Fruit fly (Drosophila melanogaster) whole organism, embryonic: ENCODE measurements around the gene Cdc7.
A peak's percentile ranks its signal among the peaks of the same experiment; 100 is the strongest.

ENCODE experiments used
- B-H1 ChIP-seq: fragments of 200-800 bp; sonication (Bioruptor generic); IDR thresholded peaks from 3 replicates; pipeline ENCODE4 v1.3.6; 2022; ENCODE audit warnings: missing biosample characterization, missing genetic modification characterization
- BEAF-32 ChIP-seq: fragments of 200-800 bp; sonication (Bioruptor generic); optimal IDR thresholded peaks from 3 replicates; lab custom pipeline; 2017; ENCODE audit warnings: missing biosample characterization, missing genetic modification characterization, mild to moderate bottlenecking, moderate library complexity, missing genetic modification reagents
- CG1024 ChIP-seq: fragments of 200-800 bp; sonication (Bioruptor generic); IDR thresholded peaks from 2 replicates; pipeline ENCODE4 v1.3.6; 2022; ENCODE audit warnings: missing biosample characterization, missing genetic modification characterization
- CG11247 ChIP-seq: fragments of 200-800 bp; sonication (Bioruptor generic); IDR thresholded peaks from 2 replicates; pipeline ENCODE4 v1.3.6; 2022; ENCODE audit warnings: missing biosample characterization, missing genetic modification characterization
- CG12744 ChIP-seq: fragments of 200-800 bp; sonication (Bioruptor generic); optimal IDR thresholded peaks from 2 replicates; lab custom pipeline; 2016; ENCODE audit warnings: missing biosample characterization, missing genetic modification characterization
- CG12769 ChIP-seq: fragments of 200-800 bp; sonication (Bioruptor generic); optimal IDR thresholded peaks from 2 replicates; lab custom pipeline; 2019; ENCODE audit warnings: missing biosample characterization, mild to moderate bottlenecking, missing genetic modification characterization, moderate library complexity
- CG15514 ChIP-seq: fragments of 200-800 bp; sonication (Bioruptor generic); optimal IDR thresholded peaks from 3 replicates; lab custom pipeline; 2017; ENCODE audit warnings: missing biosample characterization, missing genetic modification characterization, mild to moderate bottlenecking, moderate library complexity, missing genetic modification reagents
- CG1647 ChIP-seq: fragments of 200-800 bp; sonication (Bioruptor generic); optimal IDR thresholded peaks from 3 replicates; lab custom pipeline; 2016; ENCODE audit warnings: missing biosample characterization, missing genetic modification characterization
- CG17361 ChIP-seq: fragments of 200-800 bp; sonication (Bioruptor generic); IDR thresholded peaks from 3 replicates; pipeline ENCODE4 v1.3.6; 2022; ENCODE audit warnings: missing biosample characterization, missing genetic modification characterization
- CG17568 ChIP-seq: fragments of 200-800 bp; sonication (Bioruptor generic); optimal IDR thresholded peaks from 2 replicates; lab custom pipeline; 2018; ENCODE audit warnings: missing biosample characterization, mild to moderate bottlenecking, missing genetic modification characterization, moderate library complexity
- CG17912 ChIP-seq: fragments of 200-800 bp; sonication (Bioruptor generic); optimal IDR thresholded peaks from 2 replicates; lab custom pipeline; 2018; ENCODE audit warnings: missing biosample characterization, mild to moderate bottlenecking, missing genetic modification characterization
- CG18011 ChIP-seq: fragments of 200-800 bp; sonication (Bioruptor generic); optimal IDR thresholded peaks from 2 replicates; lab custom pipeline; 2017; ENCODE audit warnings: missing biosample characterization, missing genetic modification characterization, mild to moderate bottlenecking, moderate library complexity, missing genotype
- CG2116 ChIP-seq: fragments of 200-800 bp; sonication (Bioruptor generic); optimal IDR thresholded peaks from 3 replicates; lab custom pipeline; 2018; ENCODE audit warnings: missing biosample characterization, mild to moderate bottlenecking, missing genetic modification characterization
- CG4707 ChIP-seq: fragments of 200-800 bp; sonication (Bioruptor generic); optimal IDR thresholded peaks from 2 replicates; lab custom pipeline; 2018; ENCODE audit warnings: missing biosample characterization, mild to moderate bottlenecking, missing genetic modification characterization, moderate library complexity
- CG7786 ChIP-seq: fragments of 200-800 bp; sonication (Bioruptor generic); optimal IDR thresholded peaks from 2 replicates; lab custom pipeline; 2016; ENCODE audit warnings: missing biosample characterization, missing genetic modification characterization
- CG7928 ChIP-seq: fragments of 200-800 bp; sonication (Bioruptor generic); optimal IDR thresholded peaks from 2 replicates; lab custom pipeline; 2017; ENCODE audit warnings: missing biosample characterization, mild to moderate bottlenecking, missing genetic modification characterization
- CG7987 ChIP-seq: fragments of 200-800 bp; sonication (Bioruptor generic); optimal IDR thresholded peaks from 2 replicates; lab custom pipeline; 2018; ENCODE audit warnings: missing biosample characterization, mild to moderate bottlenecking, missing genetic modification characterization, moderate library complexity
- CG8089 ChIP-seq: fragments of 200-800 bp; sonication (Bioruptor generic); optimal IDR thresholded peaks from 3 replicates; lab custom pipeline; 2016; ENCODE audit warnings: missing biosample characterization, missing genetic modification characterization
- CG8478 ChIP-seq: fragments of >200 bp; optimal IDR thresholded peaks from 2 replicates; lab custom pipeline; 2018
- CG9817 ChIP-seq: fragments of 200-800 bp; sonication (Bioruptor generic); optimal IDR thresholded peaks from 2 replicates; lab custom pipeline; 2018; ENCODE audit warnings: missing biosample characterization, mild to moderate bottlenecking, missing genetic modification characterization, moderate library complexity
- Dip3 ChIP-seq: fragments of 200-800 bp; sonication (Bioruptor generic); optimal IDR thresholded peaks from 3 replicates; lab custom pipeline; 2016; ENCODE audit warnings: missing biosample characterization, missing genetic modification characterization
- Hr78 ChIP-seq, 2 experiments: fragments of 200-800 bp in 1 of 2; fragments of >200 bp in 1 of 2; sonication (Bioruptor generic) in 1 of 2; optimal IDR thresholded peaks; 2 replicates each; lab custom pipeline; 2017 to 2019; ENCODE audit warnings: missing biosample characterization in 2 of 2, missing genetic modification characterization in 2 of 2, mild to moderate bottlenecking in 1 of 2, moderate library complexity in 1 of 2
- Hsf ChIP-seq: fragments of 200-800 bp; sonication (Bioruptor generic); optimal IDR thresholded peaks from 3 replicates; lab custom pipeline; 2016; ENCODE audit warnings: missing biosample characterization, missing genetic modification characterization
- MBD-R2 ChIP-seq: fragments of 200-800 bp; sonication (Bioruptor generic); IDR thresholded peaks from 2 replicates; pipeline ENCODE4 v1.3.6; 2022; ENCODE audit warnings: missing biosample characterization, missing genetic modification characterization
- MTF-1 ChIP-seq: fragments of 200-800 bp; sonication (Bioruptor generic); optimal IDR thresholded peaks from 2 replicates; lab custom pipeline; 2018; ENCODE audit warnings: missing biosample characterization, mild to moderate bottlenecking, missing genetic modification characterization, borderline replicate concordance
- Mad ChIP-seq: fragments of 200-800 bp; sonication (Bioruptor generic); optimal IDR thresholded peaks from 2 replicates; lab custom pipeline; 2016; ENCODE audit warnings: missing biosample characterization, missing genetic modification characterization
- NC2α ChIP-seq: fragments of 200-800 bp; sonication (Bioruptor generic); optimal IDR thresholded peaks from 2 replicates; lab custom pipeline; 2016; ENCODE audit warnings: missing biosample characterization, missing genetic modification characterization
- NfI ChIP-seq: fragments of 200-800 bp; sonication (Bioruptor generic); optimal IDR thresholded peaks from 3 replicates; lab custom pipeline; 2018; ENCODE audit warnings: missing biosample characterization, mild to moderate bottlenecking, missing genetic modification characterization, moderate library complexity
- Poxn ChIP-seq: fragments of 200-800 bp; sonication (Bioruptor generic); IDR thresholded peaks from 2 replicates; pipeline ENCODE4 v1.3.6; 2022; ENCODE audit warnings: missing biosample characterization, missing genetic modification characterization
- Ravus ChIP-seq: fragments of 200-800 bp; sonication (Bioruptor generic); IDR thresholded peaks from 2 replicates; pipeline ENCODE4 v1.3.6; 2022; ENCODE audit warnings: missing biosample characterization, missing genetic modification characterization
- Side ChIP-seq: fragments of 200-800 bp; sonication (Bioruptor generic); optimal IDR thresholded peaks from 2 replicates; lab custom pipeline; 2016; ENCODE audit warnings: missing biosample characterization, missing genetic modification characterization
- Ssrp ChIP-seq: fragments of 200-800 bp; sonication (Bioruptor generic); optimal IDR thresholded peaks from 2 replicates; lab custom pipeline; 2018; ENCODE audit warnings: missing biosample characterization, mild to moderate bottlenecking, missing genetic modification characterization, moderate library complexity
- Stat92E ChIP-seq, 3 experiments: fragments of >200 bp in 2 of 3; fragments of 200-800 bp in 1 of 3; sonication (Bioruptor generic) in 1 of 3; optimal IDR thresholded peaks; 2 replicates each; lab custom pipeline; 2017 to 2019; ENCODE audit warnings: missing biosample characterization in 3 of 3, missing genetic modification characterization in 3 of 3, mild to moderate bottlenecking in 1 of 3, moderate library complexity in 1 of 3
- bsh ChIP-seq, 2 experiments: fragments of 200-800 bp; sonication (Bioruptor generic); optimal IDR thresholded peaks; 2 replicates each; lab custom pipeline; 2017 to 2018; ENCODE audit warnings: mild to moderate bottlenecking in 2 of 2, missing biosample characterization in 2 of 2, missing genetic modification characterization in 2 of 2, moderate library complexity in 1 of 2
- cad ChIP-seq: fragments of >200 bp; optimal IDR thresholded peaks from 2 replicates; lab custom pipeline; 2017; ENCODE audit warnings: missing biosample characterization, missing genetic modification characterization
- chm ChIP-seq: fragments of 200-800 bp; sonication (Bioruptor generic); IDR thresholded peaks from 2 replicates; pipeline ENCODE4 v1.3.6; 2022; ENCODE audit warnings: missing biosample characterization, missing genetic modification characterization
- dimm ChIP-seq: fragments of 200-800 bp; sonication (Bioruptor generic); IDR thresholded peaks from 2 replicates; pipeline ENCODE4 v1.3.6; 2022; ENCODE audit warnings: missing biosample characterization, missing genetic modification characterization
- disco-r ChIP-seq: fragments of 200-800 bp; sonication (Bioruptor generic); optimal IDR thresholded peaks from 2 replicates; lab custom pipeline; 2016; ENCODE audit warnings: missing biosample characterization, missing genetic modification characterization
- dm ChIP-seq: fragments of 200-800 bp; sonication (Bioruptor generic); optimal IDR thresholded peaks from 3 replicates; lab custom pipeline; 2016; ENCODE audit warnings: missing biosample characterization, missing genetic modification characterization
- ems ChIP-seq: fragments of 200-800 bp; sonication (Bioruptor generic); optimal IDR thresholded peaks from 3 replicates; lab custom pipeline; 2016; ENCODE audit warnings: missing biosample characterization, missing genetic modification characterization
- hb ChIP-seq: fragments of 200-800 bp; sonication (Bioruptor generic); IDR thresholded peaks from 3 replicates; pipeline ENCODE4 v1.3.6; 2022; ENCODE audit warnings: missing biosample characterization, missing genetic modification characterization; ENCODE audit not compliant: partially characterized antibody
- hbn ChIP-seq: fragments of 200-800 bp; sonication (Bioruptor generic); IDR thresholded peaks from 2 replicates; pipeline ENCODE4 v1.3.6; 2022; ENCODE audit warnings: missing biosample characterization, missing genetic modification characterization; ENCODE audit not compliant: partially characterized antibody
- jumu ChIP-seq: fragments of 200-800 bp; sonication (Bioruptor generic); optimal IDR thresholded peaks from 3 replicates; lab custom pipeline; 2016; ENCODE audit warnings: missing biosample characterization, missing genetic modification characterization
- nerfin-1 ChIP-seq: fragments of 200-800 bp; sonication (Bioruptor generic); optimal IDR thresholded peaks from 3 replicates; lab custom pipeline; 2019; ENCODE audit warnings: missing biosample characterization, mild to moderate bottlenecking, missing genetic modification characterization, moderate library complexity
- sens ChIP-seq: fragments of 200-800 bp; sonication (Bioruptor generic); peaks from one replicate; lab custom pipeline; 2016; ENCODE audit warnings: missing biosample characterization, missing genetic modification characterization
- sens-2 ChIP-seq: fragments of 200-800 bp; sonication (Bioruptor generic); IDR thresholded peaks from 2 replicates; pipeline ENCODE4 v1.3.6; 2022; ENCODE audit warnings: missing biosample characterization, missing genetic modification characterization
- trh ChIP-seq: fragments of 200-800 bp; sonication (Bioruptor generic); optimal IDR thresholded peaks from 2 replicates; lab custom pipeline; 2016; ENCODE audit warnings: missing biosample characterization, missing genetic modification characterization
- unpg ChIP-seq: fragments of 200-800 bp; sonication (Bioruptor generic); optimal IDR thresholded peaks from 3 replicates; lab custom pipeline; 2018; ENCODE audit warnings: missing biosample characterization, mild to moderate bottlenecking, missing genetic modification characterization, moderate library complexity
- z ChIP-seq: fragments of 200-800 bp; sonication (Bioruptor generic); IDR thresholded peaks from 3 replicates; pipeline ENCODE4 v1.3.6; 2022; ENCODE audit warnings: missing biosample characterization, missing genetic modification characterization

The Cdc7 gene

DNA sequence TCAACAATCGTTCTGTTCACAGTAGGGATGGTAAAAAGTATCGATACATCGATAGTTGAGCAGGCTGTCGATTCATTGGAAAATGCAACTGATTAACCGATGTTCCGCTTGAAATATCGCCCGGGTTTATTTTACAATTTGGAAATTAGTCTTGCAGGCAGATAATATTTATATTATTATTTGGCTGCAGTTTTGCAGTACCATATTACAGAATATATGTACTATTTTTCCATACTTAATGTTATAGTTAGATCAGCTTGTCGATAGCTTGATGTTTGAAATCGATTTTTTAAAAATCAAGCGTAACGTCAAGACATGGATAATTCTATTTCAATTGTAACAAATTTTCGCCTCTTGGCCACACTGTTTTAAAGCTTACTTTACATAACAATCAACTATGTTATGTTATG lies 40.6 kb downstream of the Cdc7 start, which contains the start of gene CG14442 (continued):
- TF ChIP-seq CG7928 (GFP tag; lab: Kevin White, UChicago): no peak
- no peak for TF ChIP-seq Dip3 (GFP tag; lab: Kevin White, UChicago)
- TF ChIP-seq CG12744 (GFP tag; lab: Kevin White, UChicago): peak; percentile 17
- no peak for TF ChIP-seq Ravus (GFP tag; lab: Robert Waterston, UW)
- peak; percentile 95 for TF ChIP-seq hb (GFP tag; lab: Robert Waterston, UW)
- TF ChIP-seq Poxn: no peak
- no peak for TF ChIP-seq CG1024 (GFP tag; lab: Robert Waterston, UW)
- peak; percentile 7 for TF ChIP-seq Ssrp (tag; lab: Kevin White, UChicago)
- TF ChIP-seq CG18011 (GFP tag; lab: Kevin White, UChicago): peak; percentile 9
- TF ChIP-seq dimm: no peak
- peak; percentile 26 for TF ChIP-seq Mad
- TF ChIP-seq CG17912 (GFP tag; lab: Kevin White, UChicago): no peak
- TF ChIP-seq Stat92E (GFP tag; optimal IDR thresholded peaks at IDR 0.05; lab: Kevin White, UChicago): no peak
- peak; percentile 8; the same call in 1 of the 2 replicates for TF ChIP-seq MBD-R2 (GFP tag; lab: Robert Waterston, UW)
- peak; percentile 93 for TF ChIP-seq hbn (GFP tag; lab: Robert Waterston, UW)
- peak; percentile 23 for TF ChIP-seq unpg (GFP tag; lab: Kevin White, UChicago)
- peak; percentile 94 for TF ChIP-seq BEAF-32 (GFP tag; lab: Kevin White, UChicago)
- TF ChIP-seq bsh (GFP tag; optimal IDR thresholded peaks at IDR 0.05; lab: Kevin White, UChicago): peak in 1 of 2 experiments; percentile 25
- no peak for TF ChIP-seq ems
- TF ChIP-seq Hsf (GFP tag; lab: Kevin White, UChicago): peak; percentile 46
- peak; percentile 31 for TF ChIP-seq CG9817 (tag; lab: Kevin White, UChicago)

dm6 chrX:6696467-6696866 lies 42.1 kb downstream of the Cdc7 start:
- TF ChIP-seq CG12769 (tag; lab: Kevin White, UChicago) (no peak), cad (no peak), sens (GFP tag; lab: Kevin White, UChicago) (peak; percentile 88), CG7987 (GFP tag; lab: Kevin White, UChicago) (no peak), dimm (no peak), CG7786 (GFP tag; lab: Kevin White, UChicago) (peak; percentile 52), CG8478 (no peak), CG17568 (peak; percentile 88), CG11247 (GFP tag; lab: Robert Waterston, UW) (peak; percentile 41; the same call in 1 of the 2 replicates), CG2116 (GFP tag; lab: Kevin White, UChicago) (peak; percentile 34), MTF-1 (GFP tag; lab: Kevin White, UChicago) (peak; percentile 47), CG15514 (peak; percentile 71), NfI (GFP tag; lab: Kevin White, UChicago) (peak; percentile 72), Side (GFP tag; lab: Kevin White, UChicago) (peak; percentile 58), jumu (GFP tag; lab: Kevin White, UChicago) (peak; percentile 15), CG8089 (peak; percentile 29), chm (GFP tag; lab: Robert Waterston, UW) (peak; percentile 49; the same call in 1 of the 2 replicates), sens-2 (GFP tag; lab: Robert Waterston, UW) (peak; percentile 75), CG1647 (GFP tag; lab: Kevin White, UChicago) (peak; percentile 39), CG17361 (GFP tag; lab: Robert Waterston, UW) (peak; percentile 72), B-H1 (GFP tag; lab: Robert Waterston, UW) (no peak; the same call in 2 of the 3 replicates), z (no peak), NC2α (GFP tag; lab: Kevin White, UChicago) (no peak), CG4707 (GFP tag; lab: Kevin White, UChicago) (peak; percentile 26), trh (no peak), nerfin-1 (peak; percentile 63), disco-r (GFP tag; lab: Kevin White, UChicago) (peak; percentile 29), dm (GFP tag; lab: Kevin White, UChicago) (no peak), Hr78 (GFP tag; optimal IDR thresholded peaks at IDR 0.05; lab: Kevin White, UChicago) (peak in 1 of 2 experiments; percentile 8)
